Worm (Caenorhabditis elegans) whole organism, L2 larva: ENCODE data around the gene cpr-6.

Experiments used
- C34F6.9 ChIP-seq: fragments of 150-350 bp; optimal IDR thresholded peaks from 2 replicates; lab custom pipeline; 2014; ENCODE audit warnings: missing biosample characterization, missing genetic modification characterization
- F13H6.1 ChIP-seq: sonication (generic microtip); optimal IDR thresholded peaks from 2 replicates; lab custom pipeline; 2016; ENCODE audit warnings: missing genetic modification characterization, missing compliant biosample characterization
- R02D3.7 ChIP-seq: fragments of 150-350 bp; optimal IDR thresholded peaks from 2 replicates; lab custom pipeline; 2014; ENCODE audit warnings: missing biosample characterization, missing genetic modification characterization
- Y55F3AM.14 ChIP-seq: fragments of 200-800 bp; sonication (Bioruptor generic); optimal IDR thresholded peaks from 2 replicates; lab custom pipeline; 2018; ENCODE audit warnings: mild to moderate bottlenecking, missing genetic modification characterization, missing compliant biosample characterization
- ZK546.5 ChIP-seq: sonication (generic microtip); optimal IDR thresholded peaks from 2 replicates; lab custom pipeline; 2017; ENCODE audit warnings: missing biosample characterization, missing genetic modification characterization
- alr-1 ChIP-seq: fragments of 150-350 bp; optimal IDR thresholded peaks from 2 replicates; lab custom pipeline; 2014; ENCODE audit warnings: missing biosample characterization, missing genetic modification characterization
- aly-2 ChIP-seq: fragments of 150-350 bp; optimal IDR thresholded peaks from 2 replicates; lab custom pipeline; 2014; ENCODE audit warnings: missing biosample characterization, missing genetic modification characterization
- blmp-1 ChIP-seq: sonication (generic microtip); optimal IDR thresholded peaks from 2 replicates; lab custom pipeline; 2017; ENCODE audit warnings: missing genetic modification characterization, mild to moderate bottlenecking, missing compliant biosample characterization, antibody characterized with exemption, moderate library complexity; ENCODE audit not compliant: insufficient read depth
- ceh-16 ChIP-seq: fragments of 150-350 bp; optimal IDR thresholded peaks from 2 replicates; lab custom pipeline; 2014; ENCODE audit warnings: missing biosample characterization, missing genetic modification characterization
- ceh-82 ChIP-seq: fragments of 150-350 bp; optimal IDR thresholded peaks from 2 replicates; lab custom pipeline; 2014; ENCODE audit warnings: missing biosample characterization, missing genetic modification characterization
- crh-2 ChIP-seq: sonication (generic microtip); optimal IDR thresholded peaks from 2 replicates; lab custom pipeline; 2017; ENCODE audit warnings: missing biosample characterization, missing genetic modification characterization
- dmd-4 ChIP-seq: sonication (generic microtip); optimal IDR thresholded peaks from 2 replicates; lab custom pipeline; 2017; ENCODE audit warnings: missing biosample characterization, missing genetic modification characterization
- egl-27 ChIP-seq: sonication (generic microtip); optimal IDR thresholded peaks from 3 replicates; lab custom pipeline; 2017; ENCODE audit warnings: missing biosample characterization, missing genetic modification reagents, missing genetic modification characterization
- elt-1 ChIP-seq: fragments of 150-350 bp; optimal IDR thresholded peaks from 2 replicates; lab custom pipeline; 2014; ENCODE audit warnings: missing biosample characterization, missing genetic modification characterization
- elt-3 ChIP-seq: sonication (generic microtip); optimal IDR thresholded peaks from 2 replicates; lab custom pipeline; 2017; ENCODE audit warnings: missing biosample characterization, missing genetic modification characterization
- fos-1 ChIP-seq: fragments of 150-350 bp; optimal IDR thresholded peaks from 2 replicates; lab custom pipeline; 2014; ENCODE audit warnings: missing biosample characterization, missing genetic modification characterization
- gmeb-1 ChIP-seq: fragments of 150-350 bp; optimal IDR thresholded peaks from 2 replicates; lab custom pipeline; 2014; ENCODE audit warnings: missing biosample characterization, missing genetic modification characterization
- lin-11 ChIP-seq: fragments of 150-350 bp; sonication (generic microtip); optimal IDR thresholded peaks from 2 replicates; lab custom pipeline; 2014; ENCODE audit warnings: missing biosample characterization, missing genetic modification characterization, inconsistent platforms, mixed read lengths
- lin-13 ChIP-seq: fragments of 150-350 bp; optimal IDR thresholded peaks from 2 replicates; lab custom pipeline; 2014; ENCODE audit warnings: missing biosample characterization, missing genetic modification reagents, missing genetic modification characterization
- lin-39 ChIP-seq: fragments of 150-350 bp; optimal IDR thresholded peaks from 2 replicates; lab custom pipeline; 2014; ENCODE audit warnings: missing biosample characterization, missing genetic modification reagents, missing genetic modification characterization
- lsy-2 ChIP-seq, 2 experiments: fragments of 150-350 bp in 1 of 2; sonication (generic microtip) in 1 of 2; optimal IDR thresholded peaks; 2 replicates each; lab custom pipeline; 2014 to 2017; ENCODE audit warnings: missing biosample characterization in 2 of 2, missing genetic modification characterization in 2 of 2
- nhr-10 ChIP-seq: sonication (generic microtip); optimal IDR thresholded peaks from 2 replicates; lab custom pipeline; 2017; ENCODE audit warnings: missing biosample characterization, missing genetic modification characterization
- nhr-129 ChIP-seq: fragments of 150-350 bp; optimal IDR thresholded peaks from 2 replicates; lab custom pipeline; 2014; ENCODE audit warnings: missing biosample characterization, missing genetic modification characterization
- nhr-21 ChIP-seq: fragments of 150-350 bp; optimal IDR thresholded peaks from 2 replicates; lab custom pipeline; 2014; ENCODE audit warnings: missing biosample characterization, missing genetic modification characterization
- nhr-23 ChIP-seq: fragments of 150-350 bp; optimal IDR thresholded peaks from 2 replicates; lab custom pipeline; 2014; ENCODE audit warnings: missing biosample characterization, missing genetic modification reagents, missing genetic modification characterization
- nhr-237 ChIP-seq: fragments of 150-350 bp; optimal IDR thresholded peaks from 2 replicates; lab custom pipeline; 2014; ENCODE audit warnings: missing biosample characterization, missing genetic modification characterization
- nhr-25 ChIP-seq: fragments of 150-350 bp; sonication (generic microtip); optimal IDR thresholded peaks from 3 replicates; lab custom pipeline; 2014; ENCODE audit warnings: missing biosample characterization, missing genetic modification characterization
- nhr-6 ChIP-seq: fragments of 150-350 bp; optimal IDR thresholded peaks from 2 replicates; lab custom pipeline; 2014; ENCODE audit warnings: missing biosample characterization, missing genetic modification characterization
- peb-1 ChIP-seq: fragments of 150-350 bp; optimal IDR thresholded peaks from 2 replicates; lab custom pipeline; 2014; ENCODE audit warnings: missing biosample characterization, missing genetic modification characterization
- sma-9 ChIP-seq, 2 experiments: fragments of 150-350 bp in 1 of 2; sonication (generic microtip) in 1 of 2; optimal IDR thresholded peaks; 2 replicates each; lab custom pipeline; 2014 to 2016; ENCODE audit warnings: missing genetic modification characterization in 2 of 2, mild to moderate bottlenecking in 1 of 2, missing biosample characterization in 1 of 2, missing compliant biosample characterization in 1 of 2, missing genetic modification reagents in 1 of 2, moderate library complexity in 1 of 2
- snpc-4 ChIP-seq: fragments of 150-350 bp; optimal IDR thresholded peaks from 2 replicates; lab custom pipeline; 2014; ENCODE audit warnings: missing biosample characterization, missing genetic modification characterization
- unc-62 ChIP-seq: fragments of 150-350 bp; optimal IDR thresholded peaks from 2 replicates; lab custom pipeline; 2014; ENCODE audit warnings: missing biosample characterization, missing genetic modification reagents, missing genetic modification characterization
- zag-1 ChIP-seq: fragments of 150-350 bp; optimal IDR thresholded peaks from 2 replicates; lab custom pipeline; 2014; ENCODE audit warnings: missing biosample characterization, missing genetic modification characterization
- ztf-1 ChIP-seq: fragments of 200-800 bp; sonication (Bioruptor generic); conservative IDR thresholded peaks from 2 replicates; pipeline ENCODE4 v1.3.6; 2022; ENCODE audit warnings: missing genetic modification characterization, missing compliant biosample characterization
- ztf-11 ChIP-seq: sonication (generic microtip); optimal IDR thresholded peaks from 2 replicates; lab custom pipeline; 2017; ENCODE audit warnings: missing biosample characterization, missing genetic modification characterization
- ztf-4 ChIP-seq: fragments of 150-350 bp; optimal IDR thresholded peaks from 2 replicates; lab custom pipeline; 2014; ENCODE audit warnings: missing biosample characterization, missing genetic modification characterization

Gene cpr-6

ce11 chrX:6575992-6576391 lies 31.0 kb upstream of the cpr-6 start:
- TF ChIP-seq ztf-1 (GFP tag; lab: Robert Waterston, UW) (no peak), C34F6.9 (no peak), lsy-2 (tag; optimal IDR thresholded peaks at IDR 0.05; lab: Kevin White, UChicago) (no peak), alr-1 (no peak), peb-1 (tag; lab: Kevin White, UChicago) (no peak), crh-2 (tag; lab: Kevin White, UChicago) (no peak), ZK546.5 (tag; lab: Kevin White, UChicago) (no peak), unc-62 (GFP tag; lab: Kevin White, UChicago) (no peak), lin-11 (tag; lab: Kevin White, UChicago) (no peak), blmp-1 (tag; lab: Kevin White, UChicago) (no peak), nhr-129 (tag; lab: Kevin White, UChicago) (no peak), Y55F3AM.14 (GFP tag; lab: Kevin White, UChicago) (no peak), zag-1 (no peak), egl-27 (tag; lab: Kevin White, UChicago) (no peak), gmeb-1 (tag; lab: Kevin White, UChicago) (no peak), sma-9 (GFP tag; optimal IDR thresholded peaks at IDR 0.05; lab: Kevin White, UChicago) (no peak), sma-9 (tag; optimal IDR thresholded peaks at IDR 0.05; lab: Kevin White, UChicago) (no peak), nhr-6 (no peak)

ce11 chrX:6583385-6583784 lies 23.6 kb upstream of the cpr-6 start:
- TF ChIP-seq Y55F3AM.14 (GFP tag; lab: Kevin White, UChicago) (no peak), lsy-2 (tag; optimal IDR thresholded peaks at IDR 0.05; lab: Kevin White, UChicago) (no peak), peb-1 (tag; lab: Kevin White, UChicago) (no peak), aly-2 (tag; lab: Kevin White, UChicago) (no peak), ceh-16 (tag; lab: Kevin White, UChicago) (no peak), ztf-11 (no peak), ztf-4 (tag; lab: Kevin White, UChicago) (no peak), nhr-21 (tag; lab: Kevin White, UChicago) (no peak), nhr-10 (no peak), dmd-4 (tag; lab: Kevin White, UChicago) (no peak), crh-2 (tag; lab: Kevin White, UChicago) (no peak), elt-1 (tag; lab: Kevin White, UChicago) (no peak), C34F6.9 (no peak), elt-3 (tag; lab: Kevin White, UChicago) (no peak), nhr-237 (tag; lab: Kevin White, UChicago) (no peak)

ce11 chrX:6588495-6588894 lies 18.5 kb upstream of the cpr-6 start, which contains the start of gene fbxl-4:
Gene fbxl-4, plus strand, starts transcription at chrX:6588795.
- TF ChIP-seq lin-39 (no peak), Y55F3AM.14 (GFP tag; lab: Kevin White, UChicago) (no peak), peb-1 (tag; lab: Kevin White, UChicago) (no peak), F13H6.1 (tag; lab: Kevin White, UChicago) (no peak), elt-3 (tag; lab: Kevin White, UChicago) (no peak), lsy-2 (tag; optimal IDR thresholded peaks at IDR 0.05; lab: Kevin White, UChicago) (no peak), dmd-4 (tag; lab: Kevin White, UChicago) (no peak), snpc-4 (no peak), nhr-237 (tag; lab: Kevin White, UChicago) (no peak), ceh-82 (tag; lab: Kevin White, UChicago) (no peak), aly-2 (tag; lab: Kevin White, UChicago) (no peak), fos-1 (tag; lab: Kevin White, UChicago) (no peak)

- TF ChIP-seq nhr-23 (tag; lab: Kevin White, UChicago) = no peak
- no peak for TF ChIP-seq egl-27 (tag; lab: Kevin White, UChicago)
- TF ChIP-seq F13H6.1 (tag; lab: Kevin White, UChicago) = peak; percentile 63
- peak; percentile 67 for TF ChIP-seq nhr-129 (tag; lab: Kevin White, UChicago)
- no peak for TF ChIP-seq peb-1 (tag; lab: Kevin White, UChicago)
- TF ChIP-seq snpc-4 = no peak
- no peak for TF ChIP-seq lin-13 (GFP tag; lab: Kevin White, UChicago)
- peak; percentile 21 for TF ChIP-seq sma-9 (GFP tag; optimal IDR thresholded peaks at IDR 0.05; lab: Kevin White, UChicago)
- no peak for TF ChIP-seq sma-9 (tag; optimal IDR thresholded peaks at IDR 0.05; lab: Kevin White, UChicago)
- TF ChIP-seq R02D3.7 (tag; lab: Kevin White, UChicago) = no peak
- no peak for TF ChIP-seq nhr-25 (tag; lab: Kevin White, UChicago)
These were observed 15.3 kb upstream of the cpr-6 start for ce11 chrX:6591674-6592073.
